Fruit fly (Drosophila melanogaster): Measurements from ENCODE around the gene tal-2A.

The tal-2A gene

DNA sequence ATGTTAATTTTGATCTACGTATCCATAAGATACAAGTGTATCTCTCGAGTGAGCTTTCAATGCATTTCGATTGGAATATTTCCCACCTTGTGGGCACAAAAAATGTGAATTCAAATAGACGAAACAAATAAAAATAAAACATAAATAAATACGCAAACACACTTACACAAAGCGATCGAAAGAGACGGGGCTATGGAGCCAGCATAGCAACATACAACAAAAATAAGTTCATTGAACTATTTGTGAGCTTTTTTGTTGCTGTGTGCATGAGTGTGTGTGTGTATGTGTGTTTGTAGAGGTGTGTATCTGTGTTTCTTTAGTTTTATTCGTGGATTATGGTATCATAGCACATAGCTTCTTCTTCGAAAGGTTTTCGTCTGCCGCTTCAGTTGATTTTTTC is 7.6 kb downstream of the tal-2A start (continued):
- TF ChIP-seq CG3995 (GFP tag; optimal IDR thresholded peaks at IDR 0.05) (no peak), crol (GFP tag; IDR thresholded peaks at IDR 0.05) (no peak), HLHmδ (GFP tag; optimal IDR thresholded peaks at IDR 0.05) (no peak), Spps (tag; optimal IDR thresholded peaks at IDR 0.05) (no peak), tgo (GFP tag; IDR thresholded peaks at IDR 0.05) (no peak), CG32772 (GFP tag; IDR thresholded peaks at IDR 0.05) (no peak), Ssrp (tag; optimal IDR thresholded peaks at IDR 0.05) (no peak), chn (GFP tag; optimal IDR thresholded peaks at IDR 0.05) (no peak), Fer2 (tag; optimal IDR thresholded peaks at IDR 0.05) (no peak), crc (GFP tag; optimal IDR thresholded peaks at IDR 0.05) (no peak), Jarid2 (GFP tag; optimal IDR thresholded peaks at IDR 0.05) (no peak), Blimp-1 (GFP tag; optimal IDR thresholded peaks at IDR 0.05) (peak; percentile 56), NFAT (GFP tag; IDR thresholded peaks at IDR 0.05) (no peak), bcd (GFP tag; optimal IDR thresholded peaks at IDR 0.05) (no peak), CG4424 (GFP tag; optimal IDR thresholded peaks at IDR 0.05) (no peak), Oaz (GFP tag; IDR thresholded peaks at IDR 0.05) (no peak), CG34376 (GFP tag; optimal IDR thresholded peaks at IDR 0.05) (no peak), CG6254 (GFP tag; optimal IDR thresholded peaks at IDR 0.05) (no peak), her (GFP tag; optimal IDR thresholded peaks at IDR 0.05) (no peak), CG12391 (tag; optimal IDR thresholded peaks at IDR 0.05) (no peak), bbx (GFP tag; IDR thresholded peaks at IDR 0.05; ENCODE audit: partially characterized antibody) (no peak), jing (GFP tag; optimal IDR thresholded peaks at IDR 0.05) (no peak), pros (GFP tag; optimal IDR thresholded peaks at IDR 0.05) (no peak), CG2120 (GFP tag; optimal IDR thresholded peaks at IDR 0.05) (no peak), CG10366 (GFP tag; IDR thresholded peaks at IDR 0.05) (no peak), nau (GFP tag; optimal IDR thresholded peaks at IDR 0.05) (peak; percentile 30), CG7357 (GFP tag; IDR thresholded peaks at IDR 0.05) (no peak), ind (GFP tag; optimal IDR thresholded peaks at IDR 0.05) (no peak), otp (GFP tag; IDR thresholded peaks at IDR 0.05) (no peak), nerfin-2 (GFP tag; IDR thresholded peaks at IDR 0.05; ENCODE audit: partially characterized antibody) (no peak), Sry-β (GFP tag; optimal IDR thresholded peaks at IDR 0.05) (no peak), tx (GFP tag; optimal IDR thresholded peaks at IDR 0.05) (no peak), sim (GFP tag; IDR thresholded peaks at IDR 0.05) (no peak), CG18599 (GFP tag; optimal IDR thresholded peaks at IDR 0.05) (no peak), Meics (GFP tag; optimal IDR thresholded peaks at IDR 0.05) (no peak), ato (GFP tag; IDR thresholded peaks at IDR 0.05; ENCODE audit: partially characterized antibody) (no peak), Fer1 (GFP tag; optimal IDR thresholded peaks at IDR 0.05) (no peak), stc (GFP tag; IDR thresholded peaks at IDR 0.05) (no peak), CG3163 (GFP tag; optimal IDR thresholded peaks at IDR 0.05) (no peak), CG12104 (GFP tag; optimal IDR thresholded peaks at IDR 0.05) (no peak), Hr51 (GFP tag; optimal IDR thresholded peaks at IDR 0.05) (no peak), kni (GFP tag; optimal IDR thresholded peaks at IDR 0.05) (peak; percentile 74), Hr3 (GFP tag; optimal IDR thresholded peaks at IDR 0.05) (no peak), Chrac-16 (GFP tag; optimal IDR thresholded peaks at IDR 0.05) (no peak), sens (GFP tag) (peak; percentile 40), CG7745 (tag; optimal IDR thresholded peaks at IDR 0.05) (no peak), CG8944 (GFP tag; optimal IDR thresholded peaks at IDR 0.05) (no peak), CG15696 (tag; optimal IDR thresholded peaks at IDR 0.05) (no peak), bsh (GFP tag; optimal IDR thresholded peaks at IDR 0.05) (peak in 1 of 2 experiments; percentile 19), Lpt (GFP tag; optimal IDR thresholded peaks at IDR 0.05) (no peak), CG3726 (GFP tag; IDR thresholded peaks at IDR 0.05) (no peak), CG2202 (tag; optimal IDR thresholded peaks at IDR 0.05) (no peak)

Data from whole organism, embryonic.